Fruit fly (Drosophila melanogaster) whole organism, embryonic: ENCODE measurements around the gene CG10959.
A peak's percentile ranks its signal among the peaks of the same experiment; 100 is the strongest.

ENCODE experiments used
- BEAF-32 ChIP-seq: fragments of 200-800 bp; sonication (Bioruptor generic); optimal IDR thresholded peaks from 3 replicates; lab custom pipeline; 2017; ENCODE audit warnings: missing biosample characterization, missing genetic modification characterization, mild to moderate bottlenecking, moderate library complexity, missing genetic modification reagents
- BtbVII ChIP-seq: fragments of 200-800 bp; sonication (Bioruptor generic); optimal IDR thresholded peaks from 3 replicates; lab custom pipeline; 2017; ENCODE audit warnings: missing biosample characterization, mild to moderate bottlenecking, missing genetic modification characterization
- CG10267 ChIP-seq: fragments of 200-800 bp; sonication (Bioruptor generic); optimal IDR thresholded peaks from 2 replicates; lab custom pipeline; 2018; ENCODE audit warnings: missing biosample characterization, mild to moderate bottlenecking, missing genetic modification characterization, moderate library complexity
- CG10321 ChIP-seq: fragments of 200-800 bp; sonication (Bioruptor generic); IDR thresholded peaks from 2 replicates; pipeline ENCODE4 v1.3.6; 2022; ENCODE audit warnings: missing biosample characterization, missing genetic modification characterization
- CG10654 ChIP-seq: fragments of 200-800 bp; sonication (Bioruptor generic); optimal IDR thresholded peaks from 2 replicates; lab custom pipeline; 2016; ENCODE audit warnings: missing biosample characterization, missing genetic modification characterization
- CG10979 ChIP-seq: fragments of 200-800 bp; sonication (Bioruptor generic); optimal IDR thresholded peaks from 2 replicates; lab custom pipeline; 2018; ENCODE audit warnings: missing biosample characterization, mild to moderate bottlenecking, missing genetic modification characterization, moderate library complexity
- CG11398 ChIP-seq: fragments of 200-800 bp; sonication (Bioruptor generic); optimal IDR thresholded peaks from 2 replicates; lab custom pipeline; 2016; ENCODE audit warnings: missing biosample characterization, missing genetic modification characterization
- CG11695 ChIP-seq: fragments of 200-800 bp; sonication (Bioruptor generic); IDR thresholded peaks from 3 replicates; pipeline ENCODE4 v1.3.6; 2022; ENCODE audit warnings: missing biosample characterization, missing genetic modification characterization
- CG1233 ChIP-seq: fragments of 200-800 bp; sonication (Bioruptor generic); optimal IDR thresholded peaks from 4 replicates; lab custom pipeline; 2018; ENCODE audit warnings: missing biosample characterization, mild to moderate bottlenecking, missing genetic modification characterization
- CG12769 ChIP-seq: fragments of 200-800 bp; sonication (Bioruptor generic); optimal IDR thresholded peaks from 2 replicates; lab custom pipeline; 2019; ENCODE audit warnings: missing biosample characterization, mild to moderate bottlenecking, missing genetic modification characterization, moderate library complexity
- CG14050 ChIP-seq: fragments of 200-800 bp; sonication (Bioruptor generic); IDR thresholded peaks from 3 replicates; pipeline ENCODE4 v1.3.6; 2022; ENCODE audit warnings: missing biosample characterization, missing genetic modification characterization
- CG14441 ChIP-seq: fragments of 200-800 bp; sonication (Bioruptor generic); IDR thresholded peaks from 2 replicates; pipeline ENCODE4 v1.3.6; 2022; ENCODE audit warnings: missing biosample characterization, missing genetic modification characterization
- CG15011 ChIP-seq: fragments of 200-800 bp; sonication (Bioruptor generic); optimal IDR thresholded peaks from 3 replicates; lab custom pipeline; 2018; ENCODE audit warnings: missing biosample characterization, mild to moderate bottlenecking, missing genetic modification characterization
- CG15696 ChIP-seq: fragments of 200-800 bp; sonication (Bioruptor generic); optimal IDR thresholded peaks from 2 replicates; lab custom pipeline; 2019; ENCODE audit warnings: missing biosample characterization, mild to moderate bottlenecking, missing genetic modification characterization, moderate library complexity
- CG1602 ChIP-seq: fragments of 200-800 bp; sonication (Bioruptor generic); optimal IDR thresholded peaks from 3 replicates; lab custom pipeline; 2016; ENCODE audit warnings: missing biosample characterization, missing genetic modification characterization
- CG1647 ChIP-seq: fragments of 200-800 bp; sonication (Bioruptor generic); optimal IDR thresholded peaks from 3 replicates; lab custom pipeline; 2016; ENCODE audit warnings: missing biosample characterization, missing genetic modification characterization
- CG16863 ChIP-seq: fragments of 200-800 bp; sonication (Bioruptor generic); optimal IDR thresholded peaks from 3 replicates; lab custom pipeline; 2016; ENCODE audit warnings: missing biosample characterization, missing genetic modification characterization
- CG17612 ChIP-seq: fragments of 200-800 bp; sonication (Bioruptor generic); IDR thresholded peaks from 2 replicates; pipeline ENCODE4 v1.3.6; 2022; ENCODE audit warnings: missing biosample characterization, missing genetic modification characterization
- CG18011 ChIP-seq: fragments of 200-800 bp; sonication (Bioruptor generic); optimal IDR thresholded peaks from 2 replicates; lab custom pipeline; 2017; ENCODE audit warnings: missing biosample characterization, missing genetic modification characterization, mild to moderate bottlenecking, moderate library complexity, missing genotype
- CG1832 ChIP-seq: fragments of 200-800 bp; sonication (Bioruptor generic); optimal IDR thresholded peaks from 2 replicates; lab custom pipeline; 2017; ENCODE audit warnings: missing biosample characterization, mild to moderate bottlenecking, missing genetic modification characterization, inconsistent platforms
- CG18764 ChIP-seq: fragments of 200-800 bp; sonication (Bioruptor generic); optimal IDR thresholded peaks from 3 replicates; lab custom pipeline; 2016; ENCODE audit warnings: missing biosample characterization, missing genetic modification characterization
- CG2116 ChIP-seq: fragments of 200-800 bp; sonication (Bioruptor generic); optimal IDR thresholded peaks from 3 replicates; lab custom pipeline; 2018; ENCODE audit warnings: missing biosample characterization, mild to moderate bottlenecking, missing genetic modification characterization
- CG2712 ChIP-seq: fragments of 200-800 bp; optimal IDR thresholded peaks from 3 replicates; lab custom pipeline; 2019; ENCODE audit warnings: missing biosample characterization, mild to moderate bottlenecking, missing genetic modification characterization, moderate library complexity
- CG33557 ChIP-seq: fragments of 200-800 bp; sonication (Bioruptor generic); optimal IDR thresholded peaks from 2 replicates; lab custom pipeline; 2019; ENCODE audit warnings: missing biosample characterization, mild to moderate bottlenecking, missing genetic modification characterization, moderate library complexity
- CG3407 ChIP-seq: fragments of 200-800 bp; sonication (Bioruptor generic); optimal IDR thresholded peaks from 2 replicates; lab custom pipeline; 2018; ENCODE audit warnings: missing biosample characterization, mild to moderate bottlenecking, missing genetic modification characterization
- CG34422 ChIP-seq: fragments of 200-800 bp; sonication (Bioruptor generic); IDR thresholded peaks from 3 replicates; pipeline ENCODE4 v1.3.6; 2022; ENCODE audit warnings: missing biosample characterization, missing genetic modification characterization
- CG4854 ChIP-seq: fragments of 200-800 bp; sonication (Bioruptor generic); optimal IDR thresholded peaks from 2 replicates; lab custom pipeline; 2016; ENCODE audit warnings: missing biosample characterization, missing genetic modification characterization, inconsistent platforms
- CG7556 ChIP-seq: fragments of 200-800 bp; sonication (Bioruptor generic); optimal IDR thresholded peaks from 2 replicates; lab custom pipeline; 2017; ENCODE audit warnings: missing biosample characterization, mild to moderate bottlenecking, missing genetic modification characterization
- CG9797 ChIP-seq: fragments of 200-800 bp; sonication (Bioruptor generic); optimal IDR thresholded peaks from 3 replicates; lab custom pipeline; 2018; ENCODE audit warnings: missing biosample characterization, mild to moderate bottlenecking, missing genetic modification characterization
- Dek ChIP-seq: fragments of 200-800 bp; sonication (Bioruptor generic); optimal IDR thresholded peaks from 3 replicates; lab custom pipeline; 2019; ENCODE audit warnings: missing biosample characterization, mild to moderate bottlenecking, missing genetic modification characterization, moderate library complexity
- E2f2 ChIP-seq: fragments of 200-800 bp; sonication (Bioruptor generic); IDR thresholded peaks from 2 replicates; pipeline ENCODE4 v1.3.6; 2022; ENCODE audit warnings: missing biosample characterization, missing genetic modification characterization
- HLH3B ChIP-seq: fragments of 200-800 bp; sonication (Bioruptor generic); IDR thresholded peaks from 2 replicates; pipeline ENCODE4 v1.3.6; 2022; ENCODE audit warnings: missing biosample characterization, missing genetic modification characterization
- Hr51 ChIP-seq, 2 experiments: fragments of 200-800 bp; sonication (Bioruptor generic); optimal IDR thresholded peaks; 2 replicates in 1 of 2; 3 replicates in 1 of 2; lab custom pipeline; 2016 to 2018; ENCODE audit warnings: missing biosample characterization in 2 of 2, missing genetic modification characterization in 2 of 2, mild to moderate bottlenecking in 1 of 2, moderate library complexity in 1 of 2
- MBD-R2 ChIP-seq: fragments of 200-800 bp; sonication (Bioruptor generic); IDR thresholded peaks from 2 replicates; pipeline ENCODE4 v1.3.6; 2022; ENCODE audit warnings: missing biosample characterization, missing genetic modification characterization
- Neu2 ChIP-seq: fragments of 200-800 bp; sonication (Bioruptor generic); optimal IDR thresholded peaks from 3 replicates; lab custom pipeline; 2016; ENCODE audit warnings: missing biosample characterization, missing genetic modification characterization, borderline replicate concordance
- Spps ChIP-seq: fragments of 200-800 bp; sonication (Bioruptor generic); optimal IDR thresholded peaks from 2 replicates; lab custom pipeline; 2018; ENCODE audit warnings: missing biosample characterization, mild to moderate bottlenecking, missing genetic modification characterization
- Usf ChIP-seq: fragments of 200-800 bp; sonication (Bioruptor generic); optimal IDR thresholded peaks from 2 replicates; lab custom pipeline; 2017; ENCODE audit warnings: missing genotype, missing biosample characterization, missing genetic modification characterization
- YL-1 ChIP-seq: fragments of 200-800 bp; sonication (Bioruptor generic); optimal IDR thresholded peaks from 3 replicates; lab custom pipeline; 2017; ENCODE audit warnings: missing biosample characterization, mild to moderate bottlenecking, missing genetic modification characterization
- aop ChIP-seq: fragments of 200-800 bp; sonication (Bioruptor generic); IDR thresholded peaks from 2 replicates; pipeline ENCODE4 v1.3.6; 2022; ENCODE audit warnings: missing biosample characterization, missing genetic modification characterization
- bcd ChIP-seq: fragments of 200-800 bp; sonication (Bioruptor generic); optimal IDR thresholded peaks from 2 replicates; lab custom pipeline; 2017; ENCODE audit warnings: missing biosample characterization, mild to moderate bottlenecking, missing genetic modification characterization
- btn ChIP-seq: fragments of 200-800 bp; sonication (Bioruptor generic); optimal IDR thresholded peaks from 2 replicates; lab custom pipeline; 2016; ENCODE audit warnings: missing biosample characterization, missing genetic modification characterization
- chif ChIP-seq, 2 experiments: fragments of 200-800 bp; sonication (Bioruptor generic); optimal IDR thresholded peaks; 3 replicates each; lab custom pipeline; 2016; ENCODE audit warnings: missing biosample characterization in 2 of 2, missing genetic modification characterization in 2 of 2
- crp ChIP-seq, 2 experiments: fragments of 200-800 bp; sonication (Bioruptor generic); optimal IDR thresholded peaks; 2 replicates in 1 of 2; 3 replicates in 1 of 2; lab custom pipeline; 2017; ENCODE audit warnings: missing biosample characterization in 2 of 2, missing genetic modification characterization in 2 of 2, mild to moderate bottlenecking in 1 of 2, moderate library complexity in 1 of 2
- dm ChIP-seq: fragments of 200-800 bp; sonication (Bioruptor generic); optimal IDR thresholded peaks from 3 replicates; lab custom pipeline; 2016; ENCODE audit warnings: missing biosample characterization, missing genetic modification characterization
- kah ChIP-seq: fragments of 200-800 bp; sonication (Bioruptor generic); optimal IDR thresholded peaks from 2 replicates; lab custom pipeline; 2018; ENCODE audit warnings: missing biosample characterization, mild to moderate bottlenecking, missing genetic modification characterization
- mld ChIP-seq: fragments of 200-800 bp; sonication (Bioruptor generic); IDR thresholded peaks from 3 replicates; pipeline ENCODE4 v1.3.6; 2022; ENCODE audit warnings: missing biosample characterization, missing genetic modification characterization; ENCODE audit not compliant: partially characterized antibody
- onecut ChIP-seq: fragments of 200-800 bp; sonication (Bioruptor generic); IDR thresholded peaks from 2 replicates; pipeline ENCODE4 v1.3.6; 2022; ENCODE audit warnings: missing biosample characterization, missing genetic modification characterization
- repo ChIP-seq: fragments of 200-800 bp; sonication (Bioruptor generic); optimal IDR thresholded peaks from 2 replicates; lab custom pipeline; 2016; ENCODE audit warnings: missing biosample characterization, missing genetic modification characterization
- sug ChIP-seq: fragments of 200-800 bp; optimal IDR thresholded peaks from 2 replicates; lab custom pipeline; 2019; ENCODE audit warnings: missing biosample characterization, mild to moderate bottlenecking, missing genetic modification characterization, moderate library complexity
- unc-4 ChIP-seq: fragments of 200-800 bp; sonication (Bioruptor generic); IDR thresholded peaks from 2 replicates; pipeline ENCODE4 v1.3.6; 2022; ENCODE audit warnings: missing biosample characterization, missing genetic modification characterization; ENCODE audit not compliant: partially characterized antibody
- yki ChIP-seq: fragments of >200 bp; optimal IDR thresholded peaks from 3 replicates; lab custom pipeline; 2018

The CG10959 gene

DNA sequence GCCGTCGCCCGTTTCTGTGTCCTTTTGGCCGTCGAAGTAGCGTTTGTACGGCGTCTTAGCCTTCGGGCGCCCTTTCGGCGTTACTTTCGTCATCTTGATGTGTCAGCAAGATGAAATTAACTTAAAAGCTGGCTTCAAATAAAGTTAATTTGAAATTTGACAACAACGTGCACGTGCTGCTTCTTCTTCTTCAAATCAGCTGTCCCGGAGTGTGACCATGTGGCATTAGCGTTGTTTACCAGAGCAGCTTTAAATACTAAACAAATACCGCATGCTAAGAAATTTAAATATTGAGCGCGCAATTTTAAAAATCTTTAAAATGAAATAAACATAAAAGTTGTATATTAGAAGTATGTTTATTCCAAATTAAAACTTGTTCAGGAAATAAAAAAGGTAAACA is 27.6 kb upstream of the CG10959 start, which contains the start of gene CG2260 (continued):
- peak; percentile 77 for TF ChIP-seq MBD-R2 (GFP tag; lab: Robert Waterston, UW)
- TF ChIP-seq onecut, result no peak
- peak; percentile 40 for TF ChIP-seq unc-4
- TF ChIP-seq CG14050, result no peak
- TF ChIP-seq E2f2 (GFP tag; lab: Robert Waterston, UW), result peak; percentile 92
- peak; percentile 13 for TF ChIP-seq CG10267 (tag; lab: Kevin White, UChicago)
- TF ChIP-seq CG1647, result no peak
- no peak for TF ChIP-seq CG7556 (GFP tag; lab: Kevin White, UChicago)
- TF ChIP-seq Neu2, result no peak
- no peak for TF ChIP-seq CG11398 (GFP tag; lab: Kevin White, UChicago)
- TF ChIP-seq CG17612 (GFP tag; lab: Robert Waterston, UW), result no peak
- TF ChIP-seq CG34422 (GFP tag; lab: Robert Waterston, UW), result no peak
- no peak for TF ChIP-seq mld (GFP tag; lab: Robert Waterston, UW)
- TF ChIP-seq CG2116 (GFP tag; lab: Kevin White, UChicago), result peak; percentile 68
- no peak for TF ChIP-seq aop (GFP tag; lab: Robert Waterston, UW)
- TF ChIP-seq CG2712 (tag; lab: Kevin White, UChicago), result no peak

- TF ChIP-seq chif (GFP tag; optimal IDR thresholded peaks at IDR 0.05; lab: Kevin White, UChicago), result peak in 1 of 2 experiments; percentile 5
- TF ChIP-seq CG4854 (GFP tag; lab: Kevin White, UChicago), result no peak
- TF ChIP-seq CG1647, result no peak
- peak; percentile 54 for TF ChIP-seq CG10979 (tag; lab: Kevin White, UChicago)
- TF ChIP-seq CG1233 (GFP tag; lab: Kevin White, UChicago), result no peak
- no peak for TF ChIP-seq yki (lab: Kevin White, UChicago)
- no peak for TF ChIP-seq repo (GFP tag; lab: Kevin White, UChicago)
- no peak for TF ChIP-seq aop (GFP tag; lab: Robert Waterston, UW)
- no peak for TF ChIP-seq YL-1 (GFP tag; lab: Kevin White, UChicago)
- TF ChIP-seq CG15696 (tag; lab: Kevin White, UChicago), result peak; percentile 11
- TF ChIP-seq CG1602 (GFP tag; lab: Kevin White, UChicago), result no peak
- TF ChIP-seq Usf (GFP tag; lab: Kevin White, UChicago), result no peak
- TF ChIP-seq HLH3B, result no peak
- no peak for TF ChIP-seq CG14441 (GFP tag; lab: Robert Waterston, UW)
- peak; percentile 2 for TF ChIP-seq CG33557 (GFP tag; lab: Kevin White, UChicago)
- no peak for TF ChIP-seq CG18011 (GFP tag; lab: Kevin White, UChicago)
- no peak for TF ChIP-seq BEAF-32 (GFP tag; lab: Kevin White, UChicago)
- TF ChIP-seq Hr51 (GFP tag; optimal IDR thresholded peaks at IDR 0.05; lab: Kevin White, UChicago), result no peak
- TF ChIP-seq Spps (tag; lab: Kevin White, UChicago), result no peak
- no peak for TF ChIP-seq BtbVII (GFP tag; lab: Kevin White, UChicago)
- TF ChIP-seq CG9797 (GFP tag; lab: Kevin White, UChicago), result no peak
- TF ChIP-seq CG18764 (GFP tag; lab: Kevin White, UChicago), result no peak
- no peak for TF ChIP-seq sug (tag; lab: Kevin White, UChicago)
- TF ChIP-seq CG16863, result peak; percentile 5
- TF ChIP-seq CG11695 (GFP tag; lab: Robert Waterston, UW), result no peak
- TF ChIP-seq dm (GFP tag; lab: Kevin White, UChicago), result no peak
- no peak for TF ChIP-seq CG15011 (GFP tag; lab: Kevin White, UChicago)
- no peak for TF ChIP-seq CG10654 (GFP tag; lab: Kevin White, UChicago)
- no peak for TF ChIP-seq CG12769 (tag; lab: Kevin White, UChicago)
- TF ChIP-seq CG10321 (GFP tag; lab: Robert Waterston, UW), result no peak
- TF ChIP-seq bcd, result no peak
- TF ChIP-seq CG1832 (GFP tag; lab: Kevin White, UChicago), result no peak
- TF ChIP-seq CG3407 (GFP tag; lab: Kevin White, UChicago), result peak; percentile 3
- TF ChIP-seq CG14050, result no peak
- TF ChIP-seq crp (GFP tag; optimal IDR thresholded peaks at IDR 0.05; lab: Kevin White, UChicago), result no peak
- TF ChIP-seq Dek (tag; lab: Kevin White, UChicago), result no peak
- TF ChIP-seq kah (GFP tag; lab: Kevin White, UChicago), result no peak
- TF ChIP-seq btn (GFP tag; lab: Kevin White, UChicago), result no peak
Observed at dm6 chrX:8122834-8123233, 25.7 kb upstream of the CG10959 start.
